7 worm cellular contexts compared by ENCODE assay signal in genomic region chrIII:9112479-9112878, ce11.
A peak's percentile ranks its signal among the peaks of the same experiment; 100 is the strongest.
TF ChIP-seq lines count a peak whose summit lies in the region.

No protein-coding gene starts in this region.

TF ChIP-seq in whole organism, L1 larva, 84 proteins besides CTCF, POLR2A, EP300 and RAD21:
- TF ChIP-seq unc-62 (GFP tag; optimal IDR thresholded peaks at IDR 0.05; lab: Kevin White, UChicago) (no peak), ets-5 (GFP tag; IDR thresholded peaks at IDR 0.05; lab: Robert Waterston, UW) (no peak), blmp-1 (tag; optimal IDR thresholded peaks at IDR 0.05; lab: Kevin White, UChicago) (peak; percentile 23), C04F5.9 (tag; optimal IDR thresholded peaks at IDR 0.05; lab: Kevin White, UChicago) (no peak), lin-39 (tag; optimal IDR thresholded peaks at IDR 0.05; lab: Kevin White, UChicago) (no peak), zag-1 (tag; optimal IDR thresholded peaks at IDR 0.05; lab: Kevin White, UChicago) (no peak), efl-1 (optimal IDR thresholded peaks at IDR 0.05; lab: Kevin White, UChicago) (no peak), efl-1 (GFP tag; optimal IDR thresholded peaks at IDR 0.05 in 1 of 2; lab: Kevin White, UChicago) (peak; percentile 43 to 85), nhr-84 (tag; optimal IDR thresholded peaks at IDR 0.05; lab: Kevin White, UChicago) (no peak), isw-1 (GFP tag; IDR thresholded peaks at IDR 0.05; lab: Robert Waterston, UW) (no peak), nhr-11 (tag; optimal IDR thresholded peaks at IDR 0.05; lab: Kevin White, UChicago) (no peak), swsn-7 (tag; optimal IDR thresholded peaks at IDR 0.05; lab: Kevin White, UChicago) (no peak)
TF ChIP-seq in whole organism, L1 larva: peak in this region for 2.

TF ChIP-seq in whole organism, L3 larva, 47 proteins besides CTCF, POLR2A, EP300 and RAD21:
- no peak for TF ChIP-seq jun-1 (tag; optimal IDR thresholded peaks at IDR 0.05; lab: Kevin White, UChicago)
- no peak for TF ChIP-seq nhr-11 (tag; optimal IDR thresholded peaks at IDR 0.05; lab: Kevin White, UChicago)
- TF ChIP-seq nhr-25 (tag; optimal IDR thresholded peaks at IDR 0.05; lab: Kevin White, UChicago): peak; percentile 17

TF ChIP-seq in whole organism, early embryonic, 17 proteins besides CTCF, POLR2A, EP300 and RAD21:
- TF ChIP-seq hmg-4 (GFP tag; optimal IDR thresholded peaks at IDR 0.05; lab: Kevin White, UChicago) (peak; percentile 80), hmbx-1 (tag; optimal IDR thresholded peaks at IDR 0.05; lab: Kevin White, UChicago) (no peak), B0310.2 (tag; optimal IDR thresholded peaks at IDR 0.05; lab: Kevin White, UChicago) (no peak), aly-1 (tag; optimal IDR thresholded peaks at IDR 0.05; lab: Kevin White, UChicago) (peak; percentile 19), tbx-11 (GFP tag; IDR thresholded peaks at IDR 0.05; lab: Robert Waterston, UW) (no peak), tra-4 (tag; optimal IDR thresholded peaks at IDR 0.05; lab: Kevin White, UChicago) (no peak), F13C5.2 (tag; optimal IDR thresholded peaks at IDR 0.05; lab: Kevin White, UChicago) (peak; percentile 67)

TF ChIP-seq in whole organism, late embryonic, 69 proteins besides CTCF, POLR2A, EP300 and RAD21 (continues in another document):
- TF ChIP-seq sdc-2 (tag; optimal IDR thresholded peaks at IDR 0.05; lab: Kevin White, UChicago) (peak; percentile 55), ceh-2 (tag; optimal IDR thresholded peaks at IDR 0.05; lab: Kevin White, UChicago) (no peak), nfya-1 (tag; optimal IDR thresholded peaks at IDR 0.05; lab: Kevin White, UChicago) (peak; percentile 10), dve-1 (tag; optimal IDR thresholded peaks at IDR 0.05; lab: Kevin White, UChicago) (no peak), lin-11 (tag; optimal IDR thresholded peaks at IDR 0.05; lab: Kevin White, UChicago) (no peak), sox-4 (tag; optimal IDR thresholded peaks at IDR 0.05; lab: Kevin White, UChicago) (no peak), ceh-19 (GFP tag; optimal IDR thresholded peaks at IDR 0.05; lab: Kevin White, UChicago) (no peak), hlh-6 (tag; optimal IDR thresholded peaks at IDR 0.05; lab: Kevin White, UChicago) (peak; percentile 57), fax-1 (tag; optimal IDR thresholded peaks at IDR 0.05; lab: Kevin White, UChicago) (no peak), tbx-2 (tag; optimal IDR thresholded peaks at IDR 0.05; lab: Kevin White, UChicago) (peak; percentile 37), ceh-18 (tag; optimal IDR thresholded peaks at IDR 0.05; lab: Kevin White, UChicago) (no peak), ceh-14 (tag; optimal IDR thresholded peaks at IDR 0.05; lab: Kevin White, UChicago) (peak; percentile 33), ref-2 (tag; optimal IDR thresholded peaks at IDR 0.05; lab: Kevin White, UChicago) (peak; percentile 63), C08G9.2 (tag; optimal IDR thresholded peaks at IDR 0.05; lab: Kevin White, UChicago) (peak; percentile 20), che-1 (tag; optimal IDR thresholded peaks at IDR 0.05; lab: Kevin White, UChicago) (no peak), pha-4 (tag; optimal IDR thresholded peaks at IDR 0.05; lab: Kevin White, UChicago) (no peak), ceh-31 (tag; optimal IDR thresholded peaks at IDR 0.05; lab: Kevin White, UChicago) (peak; percentile 62), madf-2 (tag; optimal IDR thresholded peaks at IDR 0.05; lab: Kevin White, UChicago) (peak; percentile 5), unc-42 (tag; optimal IDR thresholded peaks at IDR 0.05; lab: Kevin White, UChicago) (peak; percentile 23)

TF ChIP-seq in whole organism, midembryonic, 9 proteins besides CTCF, POLR2A, EP300 and RAD21:
- no peak for TF ChIP-seq ztf-23 (GFP tag; IDR thresholded peaks at IDR 0.05; lab: Robert Waterston, UW)
- peak; percentile 55; the same call in 1 of the 2 replicates for TF ChIP-seq tab-1 (GFP tag; IDR thresholded peaks at IDR 0.05; lab: Robert Waterston, UW)

TF ChIP-seq in whole organism, mixed stage, embryonic, 35 proteins besides CTCF, POLR2A, EP300 and RAD21:
- TF ChIP-seq bed-3 (GFP tag; optimal IDR thresholded peaks at IDR 0.05; lab: Kevin White, UChicago) (no peak), mls-2 (tag; optimal IDR thresholded peaks at IDR 0.05; lab: Kevin White, UChicago) (peak; percentile 66), ham-2 (GFP tag; optimal IDR thresholded peaks at IDR 0.05; lab: Kevin White, UChicago) (peak; percentile 74), elt-3 (tag; optimal IDR thresholded peaks at IDR 0.05; lab: Kevin White, UChicago) (no peak), drap-1 (GFP tag; optimal IDR thresholded peaks at IDR 0.05; lab: Kevin White, UChicago) (peak; percentile 23), sptf-1 (tag; optimal IDR thresholded peaks at IDR 0.05; lab: Kevin White, UChicago) (peak; percentile 56), ceh-39 (tag; optimal IDR thresholded peaks at IDR 0.05; lab: Kevin White, UChicago) (peak; percentile 37), ztf-11 (tag; optimal IDR thresholded peaks at IDR 0.05; lab: Kevin White, UChicago) (no peak), unc-62 (GFP tag; optimal IDR thresholded peaks at IDR 0.05; lab: Kevin White, UChicago) (no peak), zip-8 (tag; optimal IDR thresholded peaks at IDR 0.05; lab: Kevin White, UChicago) (peak; percentile 1), lin-13 (tag; optimal IDR thresholded peaks at IDR 0.05; lab: Kevin White, UChicago) (peak; percentile 48), nhr-2 (tag; optimal IDR thresholded peaks at IDR 0.05; lab: Kevin White, UChicago) (peak; percentile 77), lsy-2 (tag; optimal IDR thresholded peaks at IDR 0.05; lab: Kevin White, UChicago) (no peak), mab-5 (tag; optimal IDR thresholded peaks at IDR 0.05; lab: Kevin White, UChicago) (no peak), M03D4.4 (tag; optimal IDR thresholded peaks at IDR 0.05; lab: Kevin White, UChicago) (peak; percentile 36)

TF ChIP-seq in whole organism, young adult, 124 proteins besides CTCF, POLR2A, EP300 and RAD21:
- TF ChIP-seq attf-5 (GFP tag; optimal IDR thresholded peaks at IDR 0.05; lab: Kevin White, UChicago): no peak
- TF ChIP-seq F33H1.4 (GFP tag; IDR thresholded peaks at IDR 0.05; lab: Robert Waterston, UW): no peak
- no peak for TF ChIP-seq F57A8.1 (GFP tag; optimal IDR thresholded peaks at IDR 0.05; lab: Kevin White, UChicago)
- TF ChIP-seq hmg-1.2 (GFP tag; IDR thresholded peaks at IDR 0.05; lab: Robert Waterston, UW): peak; percentile 35; the same call in 1 of the 2 replicates
- no peak for TF ChIP-seq tbp1 (GFP tag; optimal IDR thresholded peaks at IDR 0.05; lab: Kevin White, UChicago)
